Worm (Caenorhabditis elegans): ENCODE results near the gene sqv-8.

DNA sequence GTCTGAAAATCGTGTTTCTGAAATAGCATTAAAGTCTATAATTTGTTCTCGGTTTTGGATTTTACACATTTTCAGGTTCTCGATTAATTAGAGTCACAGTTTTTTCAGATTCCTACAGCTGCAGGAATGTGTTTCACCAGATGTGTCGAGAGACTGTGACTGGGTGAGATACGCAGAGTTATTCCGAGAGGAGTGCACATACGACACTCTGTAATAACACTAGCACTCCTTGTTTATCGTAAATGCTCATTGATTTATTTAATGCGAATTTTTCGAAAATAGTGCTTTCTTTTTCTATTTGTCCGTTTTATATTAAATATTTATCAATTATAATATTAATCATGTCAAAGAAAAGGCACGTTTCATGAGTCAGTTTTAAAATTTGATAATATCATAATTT, 20.6 kb downstream of the sqv-8 start, which contains the start of gene ZK1320.11:
- TF ChIP-seq ceh-9 (tag; optimal IDR thresholded peaks at IDR 0.05) (no peak), elt-2 (tag; optimal IDR thresholded peaks at IDR 0.05) (no peak), zag-1 (tag; optimal IDR thresholded peaks at IDR 0.05) (no peak), ceh-82 (tag; optimal IDR thresholded peaks at IDR 0.05) (no peak), nhr-77 (tag; optimal IDR thresholded peaks at IDR 0.05) (no peak)

Measured in whole organism, L3 larva.